Fruit fly (Drosophila melanogaster) Kc167 (cell line): ENCODE results near the gene mge.

Experiments
- Myc ChIP-seq: fragments of >200 bp; optimal IDR thresholded peaks from 2 replicates; lab custom pipeline; 2017; ENCODE audit warnings: missing external identifiers
- h ChIP-seq: fragments of >200 bp; optimal IDR thresholded peaks from 3 replicates; lab custom pipeline; 2018; ENCODE audit warnings: missing external identifiers
- insv ChIP-seq: fragments of >200 bp; optimal IDR thresholded peaks from 3 replicates; lab custom pipeline; 2018; ENCODE audit warnings: missing external identifiers
- psq ChIP-seq: fragments of >200 bp; optimal IDR thresholded peaks from 2 replicates; lab custom pipeline; 2017; ENCODE audit warnings: missing external identifiers
- ttk ChIP-seq: sonication (Bioruptor generic); optimal IDR thresholded peaks from 2 replicates; lab custom pipeline; 2017; ENCODE audit warnings: missing external identifiers

dm6 chr3L:3947301-3947941, 37.7 kb upstream of the mge start, which contains the start of gene CG10853:
- TF ChIP-seq ttk (lab: Kevin White, UChicago) (no peak), h (no peak), psq (lab: Kevin White, UChicago) (no peak), insv (lab: Kevin White, UChicago) (no peak), Myc (no peak)
